Worm (Caenorhabditis elegans) whole organism, L3 larva: ENCODE results near the gene F46B3.16.
A peak's percentile ranks its signal among the peaks of the same experiment; 100 is the strongest.

Experiments
- aly-2 ChIP-seq: fragments of 150-350 bp; optimal IDR thresholded peaks from 2 replicates; lab custom pipeline; 2014; ENCODE audit warnings: missing biosample characterization, missing genetic modification characterization
- ceh-16 ChIP-seq: sonication (generic microtip); optimal IDR thresholded peaks from 2 replicates; lab custom pipeline; 2017; ENCODE audit warnings: missing biosample characterization, missing genetic modification characterization
- ceh-28 ChIP-seq: fragments of 150-350 bp; optimal IDR thresholded peaks from 2 replicates; lab custom pipeline; 2014; ENCODE audit warnings: missing biosample characterization, missing genetic modification reagents, missing genetic modification characterization
- ceh-82 ChIP-seq: fragments of 150-350 bp; optimal IDR thresholded peaks from 2 replicates; lab custom pipeline; 2014; ENCODE audit warnings: missing biosample characterization, missing genetic modification characterization
- daf-12 ChIP-seq: fragments of 150-350 bp; optimal IDR thresholded peaks from 2 replicates; lab custom pipeline; 2014; ENCODE audit warnings: missing biosample characterization, missing genetic modification reagents, missing genetic modification characterization
- egl-5 ChIP-seq: fragments of 150-350 bp; optimal IDR thresholded peaks from 2 replicates; lab custom pipeline; 2017; ENCODE audit warnings: missing biosample characterization, missing genetic modification reagents, missing genetic modification characterization, inconsistent platforms
- elt-1 ChIP-seq: fragments of 150-350 bp; optimal IDR thresholded peaks from 2 replicates; lab custom pipeline; 2014; ENCODE audit warnings: missing biosample characterization, missing genetic modification characterization
- elt-3 ChIP-seq, 3 experiments: fragments of 150-350 bp in 1 of 3; sonication (generic microtip) in 2 of 3; optimal IDR thresholded peaks; 2 replicates in 2 of 3; 4 replicates in 1 of 3; lab custom pipeline; 2014 to 2017; ENCODE audit warnings: missing biosample characterization in 3 of 3, missing genetic modification characterization in 3 of 3
- fkh-10 ChIP-seq: sonication (generic microtip); optimal IDR thresholded peaks from 2 replicates; lab custom pipeline; 2017; ENCODE audit warnings: missing biosample characterization, missing genetic modification reagents, missing genetic modification characterization
- fkh-2 ChIP-seq: fragments of 150-350 bp; optimal IDR thresholded peaks from 2 replicates; lab custom pipeline; 2014; ENCODE audit warnings: missing biosample characterization, missing genetic modification reagents, missing genetic modification characterization
- fos-1 ChIP-seq: fragments of 150-350 bp; optimal IDR thresholded peaks from 2 replicates; lab custom pipeline; 2014; ENCODE audit warnings: missing biosample characterization, missing genetic modification characterization
- hmg-11 ChIP-seq: sonication (generic microtip); optimal IDR thresholded peaks from 2 replicates; lab custom pipeline; 2016; ENCODE audit warnings: missing genetic modification characterization, missing compliant biosample characterization
- lin-15B ChIP-seq: fragments of 150-350 bp; optimal IDR thresholded peaks from 2 replicates; lab custom pipeline; 2014; ENCODE audit warnings: missing biosample characterization, missing genetic modification characterization
- lin-39 ChIP-seq: fragments of 150-350 bp; optimal IDR thresholded peaks from 2 replicates; lab custom pipeline; 2018; ENCODE audit warnings: missing biosample characterization, missing genetic modification reagents, missing genetic modification characterization
- lsy-12 ChIP-seq: sonication (generic microtip); optimal IDR thresholded peaks from 2 replicates; lab custom pipeline; 2016; ENCODE audit warnings: mild to moderate bottlenecking, missing genetic modification characterization, missing compliant biosample characterization
- nfya-1 ChIP-seq: sonication (generic microtip); optimal IDR thresholded peaks from 2 replicates; lab custom pipeline; 2017; ENCODE audit warnings: missing genetic modification characterization, mild to moderate bottlenecking, missing compliant biosample characterization, antibody characterized with exemption, moderate library complexity; ENCODE audit not compliant: insufficient read depth
- nhr-11 ChIP-seq: fragments of 150-350 bp; optimal IDR thresholded peaks from 2 replicates; lab custom pipeline; 2014; ENCODE audit warnings: missing biosample characterization, missing genetic modification characterization
- nhr-12 ChIP-seq: fragments of 150-350 bp; optimal IDR thresholded peaks from 2 replicates; lab custom pipeline; 2014; ENCODE audit warnings: missing biosample characterization, missing genetic modification characterization
- nhr-23 ChIP-seq: fragments of 150-350 bp; optimal IDR thresholded peaks from 2 replicates; lab custom pipeline; 2014; ENCODE audit warnings: missing biosample characterization, missing genetic modification reagents, missing genetic modification characterization
- nhr-237 ChIP-seq: fragments of 150-350 bp; optimal IDR thresholded peaks from 2 replicates; lab custom pipeline; 2014; ENCODE audit warnings: missing biosample characterization, missing genetic modification characterization
- nhr-28 ChIP-seq: fragments of 150-350 bp; optimal IDR thresholded peaks from 2 replicates; lab custom pipeline; 2014; ENCODE audit warnings: missing biosample characterization, missing genetic modification characterization
- nhr-43 ChIP-seq: sonication (generic microtip); optimal IDR thresholded peaks from 2 replicates; lab custom pipeline; 2016; ENCODE audit warnings: mild to moderate bottlenecking, missing genetic modification characterization, missing compliant biosample characterization; ENCODE audit not compliant: poor library complexity, severe bottlenecking
- nhr-76 ChIP-seq: fragments of 150-350 bp; sonication (generic microtip); optimal IDR thresholded peaks from 5 replicates; lab custom pipeline; 2014; ENCODE audit warnings: missing biosample characterization, missing genetic modification characterization
- nhr-77 ChIP-seq: fragments of 150-350 bp; optimal IDR thresholded peaks from 2 replicates; lab custom pipeline; 2014; ENCODE audit warnings: missing biosample characterization, missing genetic modification characterization
- pha-4 ChIP-seq: fragments of 150-350 bp; optimal IDR thresholded peaks from 2 replicates; lab custom pipeline; 2014; ENCODE audit warnings: missing biosample characterization, missing genetic modification reagents, missing genetic modification characterization
- pqm-1 ChIP-seq: fragments of 150-350 bp; optimal IDR thresholded peaks from 2 replicates; lab custom pipeline; 2017; ENCODE audit warnings: missing biosample characterization, missing genetic modification characterization, inconsistent platforms
- sea-2 ChIP-seq: fragments of 150-350 bp; sonication (generic microtip); optimal IDR thresholded peaks from 4 replicates; lab custom pipeline; 2014; ENCODE audit warnings: missing biosample characterization, missing genetic modification reagents, missing genetic modification characterization
- skn-1 ChIP-seq: fragments of 150-350 bp; optimal IDR thresholded peaks from 2 replicates; lab custom pipeline; 2014; ENCODE audit warnings: missing biosample characterization, missing genetic modification characterization
- tbx-2 ChIP-seq: sonication (generic microtip); optimal IDR thresholded peaks from 2 replicates; lab custom pipeline; 2016; ENCODE audit warnings: mild to moderate bottlenecking, missing genetic modification characterization, missing compliant biosample characterization
- unc-62 ChIP-seq: fragments of 150-350 bp; sonication (generic microtip); optimal IDR thresholded peaks from 4 replicates; lab custom pipeline; 2014; ENCODE audit warnings: missing biosample characterization, missing genetic modification reagents, missing genetic modification characterization
- zag-1 ChIP-seq: fragments of 150-350 bp; optimal IDR thresholded peaks from 2 replicates; lab custom pipeline; 2014; ENCODE audit warnings: missing biosample characterization, missing genetic modification characterization

F46B3.16 gene

DNA sequence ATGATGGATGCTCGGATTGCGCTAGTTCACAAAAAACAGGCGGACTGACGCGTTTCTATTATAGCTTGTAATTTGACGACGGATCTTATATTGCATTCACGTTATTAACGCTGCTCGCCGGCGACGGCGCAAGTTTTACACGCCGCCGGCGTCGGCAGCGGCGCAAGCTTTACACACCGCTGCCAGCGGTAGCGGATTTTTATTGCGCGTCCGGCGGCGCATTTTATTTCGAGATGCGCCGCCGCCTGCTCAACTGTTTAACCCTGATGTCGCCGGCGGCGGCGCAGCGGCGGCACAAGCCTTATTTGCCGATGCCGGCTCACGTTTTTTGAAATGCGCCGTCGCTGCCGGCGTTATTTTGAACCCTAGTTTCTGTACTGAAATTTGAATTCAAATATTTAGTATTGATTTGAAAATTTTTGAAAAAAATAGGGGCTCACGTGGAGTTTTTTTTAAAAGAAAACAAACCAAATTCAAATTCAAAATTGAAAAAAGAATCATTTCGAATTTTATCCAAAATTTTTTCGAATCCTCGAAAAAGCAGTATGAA is 29.7 kb upstream of the F46B3.16 start, which contains the start of gene ttr-57:
Gene ttr-57 (plus strand): TSS at position 500 of the 550 bp plus-strand sequence.
- no peak for TF ChIP-seq nhr-11 (tag; lab: Kevin White, UChicago)
- TF ChIP-seq lin-15B (tag; lab: Kevin White, UChicago), result no peak
- no peak for TF ChIP-seq pha-4 (tag; lab: Kevin White, UChicago)
- TF ChIP-seq egl-5 (tag; lab: Kevin White, UChicago), result no peak
- no peak for TF ChIP-seq elt-1 (tag; lab: Kevin White, UChicago)
- no peak for TF ChIP-seq lsy-12 (tag; lab: Kevin White, UChicago)
- no peak for TF ChIP-seq ceh-82 (tag; lab: Kevin White, UChicago)
- TF ChIP-seq nhr-12 (tag; lab: Kevin White, UChicago), result no peak
- no peak for TF ChIP-seq fkh-2 (tag; lab: Kevin White, UChicago)
- TF ChIP-seq lin-39 (tag; lab: Kevin White, UChicago), result no peak
- TF ChIP-seq daf-12 (tag; lab: Kevin White, UChicago), result no peak
- TF ChIP-seq zag-1, result no peak
- no peak for TF ChIP-seq elt-3 (tag; optimal IDR thresholded peaks at IDR 0.05; lab: Kevin White, UChicago)

ce11 chrV:20606617-20607016 is 27.8 kb upstream of the F46B3.16 start, which contains the start of gene F46B3.23:
F46B3.23 (minus strand) TSS chrV:20606717.
- TF ChIP-seq nhr-23 (tag; lab: Kevin White, UChicago), result no peak
- TF ChIP-seq nhr-76 (tag; lab: Kevin White, UChicago), result no peak
- TF ChIP-seq nhr-237 (tag; lab: Kevin White, UChicago), result no peak
- no peak for TF ChIP-seq nhr-43 (tag; lab: Kevin White, UChicago)
- no peak for TF ChIP-seq elt-3 (tag; optimal IDR thresholded peaks at IDR 0.05; lab: Kevin White, UChicago)

DNA sequence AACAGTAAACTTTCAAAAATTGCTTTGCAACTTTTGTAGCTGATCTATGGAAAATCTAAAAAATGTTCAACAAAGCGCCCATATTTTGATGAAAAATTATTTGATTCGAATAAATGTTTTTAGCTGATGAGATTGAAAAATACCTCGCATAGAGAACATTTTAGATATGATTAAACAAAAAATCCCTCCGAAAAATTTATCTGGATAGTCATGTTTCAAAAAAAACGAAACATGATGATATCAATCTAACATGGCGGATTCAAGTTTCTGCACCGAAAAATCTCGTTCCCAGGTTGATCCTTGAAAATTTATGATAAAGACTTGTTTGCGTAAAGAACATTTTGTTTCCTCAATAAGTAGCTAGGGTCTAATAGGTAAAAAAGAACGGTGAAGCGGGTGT is 25.7 kb upstream of the F46B3.16 start, which contains the start of gene ttr-12:
Gene ttr-12 (minus strand): TSS at position 101 of the 400 bp plus-strand sequence.
- TF ChIP-seq ceh-16 (tag; lab: Kevin White, UChicago) (no peak), aly-2 (tag; lab: Kevin White, UChicago) (no peak), skn-1 (tag; lab: Kevin White, UChicago) (no peak), nhr-43 (tag; lab: Kevin White, UChicago) (peak; percentile 7), fkh-10 (GFP tag; lab: Kevin White, UChicago) (no peak), nhr-23 (tag; lab: Kevin White, UChicago) (no peak)

ce11 chrV:20609494-20609893 is 24.9 kb upstream of the F46B3.16 start, which contains the start of gene grd-2:
grd-2 (plus strand) TSS chrV:20609794.
- TF ChIP-seq pqm-1 (tag; lab: Kevin White, UChicago) (no peak), nfya-1 (tag; lab: Kevin White, UChicago) (no peak), ceh-28 (tag; lab: Kevin White, UChicago) (no peak), nhr-43 (tag; lab: Kevin White, UChicago) (no peak), egl-5 (tag; lab: Kevin White, UChicago) (no peak), tbx-2 (tag; lab: Kevin White, UChicago) (no peak), fos-1 (tag; lab: Kevin White, UChicago) (no peak), nhr-77 (tag; lab: Kevin White, UChicago) (no peak), unc-62 (GFP tag; lab: Kevin White, UChicago) (no peak), nhr-23 (tag; lab: Kevin White, UChicago) (no peak), aly-2 (tag; lab: Kevin White, UChicago) (no peak), nhr-11 (tag; lab: Kevin White, UChicago) (no peak), daf-12 (tag; lab: Kevin White, UChicago) (no peak), nhr-28 (tag; lab: Kevin White, UChicago) (no peak), hmg-11 (tag; lab: Kevin White, UChicago) (no peak), ceh-16 (tag; lab: Kevin White, UChicago) (no peak)

- no peak for TF ChIP-seq ceh-28 (tag; lab: Kevin White, UChicago)
- TF ChIP-seq ceh-16 (tag; lab: Kevin White, UChicago), result no peak
- TF ChIP-seq pqm-1 (tag; lab: Kevin White, UChicago), result no peak
- TF ChIP-seq elt-1 (tag; lab: Kevin White, UChicago), result no peak
- TF ChIP-seq sea-2 (GFP tag; lab: Kevin White, UChicago), result no peak
- TF ChIP-seq nhr-77 (tag; lab: Kevin White, UChicago), result no peak
- no peak for TF ChIP-seq nhr-11 (tag; lab: Kevin White, UChicago)
These were observed 15.8 kb upstream of the F46B3.16 start, which contains the start of gene F46B3.7 for ce11 chrV:20618632-20619031. F46B3.7 (minus strand) TSS chrV:20618732.
